Fruit fly (Drosophila melanogaster) ovary, adult (tissue): ENCODE data around the gene betaTub85D.

Experiments
- CG17801 ChIP-seq: fragments of 200-800 bp; optimal IDR thresholded peaks from 2 replicates; lab custom pipeline; 2019; ENCODE audit warnings: missing biosample characterization, mild to moderate bottlenecking, missing genetic modification characterization, moderate library complexity; ENCODE audit not compliant: partially characterized antibody

The betaTub85D gene

dm6 chr3R:9399074-9399473, 11.0 kb downstream of the betaTub85D start:
- no peak for TF ChIP-seq CG17801

dm6 chr3R:9397890-9398289, 12.2 kb downstream of the betaTub85D start, which contains the start of gene Or85f:
Gene Or85f (plus strand): TSS chr3R:9398190.
- TF ChIP-seq CG17801 = no peak

dm6 chr3R:9395998-9396397, 14.1 kb downstream of the betaTub85D start:
- TF ChIP-seq CG17801 = no peak

DNA sequence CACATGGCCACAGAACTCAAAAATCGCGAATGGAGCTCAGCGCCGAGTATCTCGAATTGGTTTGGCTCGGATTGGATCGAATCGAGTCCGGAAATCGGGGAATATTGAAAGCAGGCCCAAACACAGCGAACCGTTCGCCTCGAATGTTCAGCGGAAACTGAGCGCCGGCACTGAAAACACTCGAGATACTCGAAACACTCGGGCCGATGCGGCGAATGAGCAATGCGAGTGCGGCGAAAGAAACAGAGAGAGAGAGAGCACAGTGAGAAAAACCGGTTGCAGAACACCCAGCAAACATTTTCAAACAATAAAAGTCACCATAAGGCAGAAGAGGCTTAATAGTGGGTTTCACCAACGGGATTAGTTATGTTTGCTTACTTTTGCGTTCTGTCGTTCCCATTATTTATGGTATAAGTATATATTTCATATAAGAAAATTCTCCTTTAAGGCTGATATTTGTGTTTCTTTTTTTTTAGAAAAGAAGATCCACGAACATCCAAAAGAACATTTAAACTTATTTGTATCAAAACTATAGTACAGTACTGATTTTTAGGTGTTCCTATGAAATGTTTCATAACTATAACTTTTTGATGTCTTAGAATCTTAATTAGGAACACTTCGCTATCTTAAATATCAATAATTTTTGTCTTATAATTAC, 15.6 kb downstream of the betaTub85D start, which contains the start of gene FER:
FER (minus strand) TSS at position 162 of the 658 bp plus-strand sequence.
- TF ChIP-seq CG17801 = peak; percentile 37

DNA sequence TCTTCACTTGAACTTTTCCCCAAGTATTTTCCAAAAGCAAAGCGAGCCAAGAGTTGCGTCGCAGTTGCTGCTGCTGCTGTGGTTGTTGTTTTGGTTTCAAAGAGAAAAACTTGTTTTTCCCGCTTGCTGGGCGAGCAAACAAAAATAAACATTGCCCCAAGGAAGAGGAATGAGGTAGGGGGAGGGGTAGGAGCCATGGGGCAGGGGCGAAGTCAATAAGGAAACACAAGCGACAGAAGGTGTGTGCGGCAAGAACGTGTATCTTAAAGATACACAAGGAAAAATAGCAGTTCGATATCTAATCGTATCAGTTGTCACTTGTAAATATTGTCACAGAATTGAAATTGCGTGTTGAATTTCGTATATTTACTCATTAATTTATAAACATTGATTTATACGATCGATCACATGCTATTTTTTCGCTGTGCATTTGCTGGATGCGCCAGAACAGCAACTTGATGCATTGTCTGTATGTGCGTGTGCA, 16.5 kb downstream of the betaTub85D start:
- no peak for TF ChIP-seq CG17801

DNA sequence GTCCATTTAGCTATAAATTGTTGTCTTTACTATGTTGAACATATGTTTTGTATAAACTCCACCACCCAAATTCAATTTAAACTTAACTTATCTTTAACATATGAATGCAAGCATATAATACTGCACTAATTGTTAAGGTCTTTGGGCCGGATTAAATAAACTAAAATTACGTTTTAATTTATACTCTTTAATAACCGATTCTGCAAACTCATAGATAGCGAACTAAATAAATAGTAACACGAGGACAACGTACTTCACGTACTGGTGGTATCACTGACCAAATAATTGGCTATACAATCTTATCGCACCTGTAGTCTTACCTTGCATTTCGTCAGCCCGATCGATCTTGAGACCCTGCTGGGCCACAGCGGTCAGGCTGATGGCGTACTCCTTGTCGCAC, 17.7 kb downstream of the betaTub85D start:
- TF ChIP-seq CG17801 = no peak

DNA sequence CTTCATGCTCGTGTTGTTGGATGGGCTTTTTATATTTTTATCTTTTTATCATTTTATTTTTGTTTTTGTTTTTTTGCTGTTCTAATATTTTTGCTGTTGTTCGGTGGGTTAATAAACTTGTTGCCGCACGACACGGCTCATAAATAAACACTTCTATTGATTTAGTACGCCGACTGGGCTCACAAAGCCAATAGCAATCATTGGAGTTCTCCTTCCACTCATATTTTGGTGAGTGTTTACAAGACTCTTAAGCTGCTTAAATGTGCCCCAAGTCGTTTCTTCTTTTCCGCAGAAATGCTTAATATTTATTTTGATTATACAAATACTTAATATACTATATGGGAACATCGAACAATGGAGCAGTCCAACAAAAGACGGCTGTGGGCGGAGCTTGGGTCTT, 19.9 kb downstream of the betaTub85D start:
- no peak for TF ChIP-seq CG17801

dm6 chr3R:9388972-9389371, 21.1 kb downstream of the betaTub85D start:
- peak; percentile 21 for TF ChIP-seq CG17801

- TF ChIP-seq CG17801 = no peak
These were observed 21.8 kb downstream of the betaTub85D start for dm6 chr3R:9388321-9388720.

DNA sequence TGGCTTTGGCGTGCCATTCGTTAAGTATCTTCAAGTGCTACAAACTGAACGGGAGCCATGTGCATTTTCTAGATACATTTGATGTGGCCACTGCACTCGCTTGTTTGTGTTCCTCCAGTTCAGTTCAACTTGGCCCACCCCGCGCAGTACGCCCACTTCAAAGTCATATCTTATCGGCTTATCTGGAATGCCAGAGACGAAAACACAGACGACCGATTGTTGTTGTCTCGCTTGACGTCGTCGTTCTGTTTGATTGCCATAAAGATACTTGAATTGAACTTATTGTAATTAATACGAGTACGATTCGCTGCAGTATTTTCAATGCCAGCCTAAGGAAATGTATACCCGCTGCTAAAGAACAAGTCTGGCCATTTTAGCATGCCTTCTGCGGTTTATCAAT, 22.4 kb downstream of the betaTub85D start:
- no peak for TF ChIP-seq CG17801

DNA sequence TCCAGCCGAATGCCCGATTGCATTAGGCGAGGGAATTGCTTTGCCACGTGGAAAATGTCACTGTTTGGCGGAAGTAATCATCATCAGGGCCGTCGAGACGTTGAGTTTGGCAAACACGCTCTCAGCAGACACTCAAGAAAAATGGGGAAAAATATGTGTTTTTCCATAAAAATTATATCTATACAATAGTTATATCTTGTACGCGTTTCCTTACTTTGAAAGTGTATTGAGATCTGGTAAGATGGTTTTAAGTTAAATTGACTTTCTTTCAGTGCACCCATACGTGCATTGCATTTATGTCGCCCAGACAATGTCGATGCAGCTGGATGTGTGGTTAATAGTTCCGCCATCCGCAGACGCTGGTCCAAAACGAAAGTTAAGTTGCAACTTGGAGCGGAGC, 24.1 kb downstream of the betaTub85D start:
- TF ChIP-seq CG17801 = no peak

DNA sequence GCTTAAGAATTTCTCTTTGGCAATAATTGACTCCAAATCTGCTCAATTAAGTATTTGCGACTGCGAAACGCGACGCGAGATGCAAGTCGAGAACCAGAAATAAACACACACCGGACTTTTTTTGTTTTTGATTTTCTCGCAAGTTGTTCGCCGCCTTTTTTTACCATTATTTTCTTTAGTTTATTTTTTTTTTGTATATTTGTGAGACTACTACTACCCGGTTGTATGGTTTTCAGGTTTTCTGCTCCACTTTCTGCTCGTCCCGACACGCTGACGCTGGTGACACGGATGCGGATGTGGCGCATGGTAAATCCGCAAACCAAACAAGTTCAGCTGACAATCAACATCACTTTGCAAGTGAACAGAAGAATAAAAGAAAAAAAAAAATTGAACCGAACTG, 29.1 kb downstream of the betaTub85D start:
- TF ChIP-seq CG17801 = no peak

DNA sequence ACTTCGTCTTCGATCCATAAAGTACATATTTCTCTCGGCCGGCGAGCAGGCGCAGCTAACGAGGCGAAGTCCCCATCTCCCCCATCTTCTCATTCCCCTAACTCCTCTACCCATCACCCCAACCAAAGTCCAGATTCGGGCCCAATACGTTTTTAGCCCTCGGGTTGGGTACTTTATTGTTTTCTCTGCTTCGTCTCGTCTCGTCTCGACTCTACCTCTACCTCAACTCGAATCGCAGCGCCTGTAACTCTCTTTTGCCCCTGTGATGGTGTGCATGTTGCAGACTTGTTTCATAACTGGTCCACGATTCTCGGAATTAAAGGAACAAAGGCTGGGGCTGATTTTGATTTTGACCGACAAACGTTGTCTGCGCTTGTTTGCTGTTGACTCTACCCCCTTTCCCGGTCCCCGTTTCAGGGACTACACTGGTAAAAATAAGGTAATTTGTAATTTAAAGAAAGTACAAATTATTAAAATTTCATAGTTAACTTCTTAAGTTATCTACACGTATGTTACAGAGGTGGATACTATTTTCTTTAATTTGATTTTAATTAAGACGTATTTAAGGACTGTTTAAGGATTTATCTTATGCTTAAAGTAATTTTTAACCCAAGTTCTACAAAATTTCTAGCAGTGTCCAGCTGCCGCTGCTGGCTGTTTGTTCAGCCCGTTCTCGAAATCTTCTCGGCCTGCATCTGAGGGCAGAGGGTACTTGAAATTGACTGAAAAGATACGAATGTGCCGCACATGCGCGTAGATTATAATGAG, 31.3 kb downstream of the betaTub85D start:
- no peak for TF ChIP-seq CG17801

DNA sequence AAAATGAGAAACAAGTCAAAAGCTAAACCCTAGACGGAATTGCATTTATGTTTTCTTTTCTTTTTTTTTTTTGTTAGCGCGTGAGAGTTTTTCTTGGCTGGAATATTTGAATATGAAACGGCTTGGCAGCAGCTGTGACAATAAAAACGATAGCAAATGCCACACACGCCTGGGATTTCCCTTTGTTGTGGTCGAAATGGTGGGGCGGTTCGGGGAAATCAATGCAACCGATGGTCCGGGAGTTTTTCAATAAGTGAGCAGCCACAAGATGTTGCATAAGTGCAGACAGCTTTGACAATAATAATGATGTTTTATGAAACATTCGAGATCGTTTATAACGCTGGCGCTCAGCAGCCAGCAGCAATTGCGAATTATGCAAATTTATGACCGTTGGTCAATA, 33.3 kb downstream of the betaTub85D start:
- no peak for TF ChIP-seq CG17801

DNA sequence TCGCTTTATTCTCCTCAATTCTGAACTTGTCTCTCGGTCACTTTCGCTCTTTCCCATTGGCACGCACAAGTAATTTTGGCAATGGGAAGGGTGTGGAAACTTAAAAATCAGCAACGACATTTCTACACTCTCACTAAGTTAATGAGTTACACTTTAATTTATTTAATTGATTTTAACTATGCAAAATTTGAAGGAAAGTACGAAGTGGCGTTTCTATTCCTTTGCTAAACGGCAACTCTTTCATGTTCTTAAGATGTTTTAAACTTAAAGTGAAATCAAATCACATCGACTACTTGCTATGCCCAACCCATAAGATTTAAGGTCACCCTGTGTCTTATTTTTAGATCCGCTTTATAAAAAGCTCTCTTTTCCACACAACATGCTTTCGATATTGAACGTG, 39.7 kb downstream of the betaTub85D start:
- TF ChIP-seq CG17801 = no peak

DNA sequence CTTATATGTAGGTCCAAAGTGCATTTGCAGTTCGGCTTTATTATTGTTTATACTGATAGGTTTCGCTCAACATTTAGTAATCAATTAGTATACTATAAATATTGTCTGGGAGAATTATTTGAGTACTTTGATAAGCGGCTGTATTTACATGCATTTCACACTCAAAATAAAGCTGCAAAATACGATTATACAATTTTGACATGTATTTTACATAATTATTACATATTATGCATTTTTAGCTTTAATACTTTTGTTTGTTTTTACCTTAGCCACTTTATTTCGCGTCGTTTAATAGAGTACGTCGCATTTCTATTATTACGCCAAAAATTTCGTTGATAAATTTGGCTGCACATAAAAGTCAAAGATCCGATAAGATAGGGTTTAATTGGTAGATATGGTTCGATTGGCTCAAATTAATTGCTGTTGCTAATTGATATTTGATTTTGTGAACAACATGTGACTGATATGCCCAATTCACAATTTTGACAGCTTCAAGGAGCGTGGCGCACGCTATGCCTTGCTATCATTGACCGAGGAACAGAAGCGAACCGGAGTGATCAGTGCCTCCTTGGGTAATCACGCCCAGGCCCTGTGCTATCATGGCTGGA, 44.1 kb downstream of the betaTub85D start:
- TF ChIP-seq CG17801 = no peak

dm6 chr3R:9365121-9365520, 45.0 kb downstream of the betaTub85D start, which contains the start of gene Srr:
Gene Srr (plus strand): TSS chr3R:9365398.
- TF ChIP-seq CG17801 = no peak
